Fruit fly (Drosophila melanogaster) whole organism, wandering third instar larva: ENCODE results near the gene Eig71Ea.

Source experiments
- Abd-B ChIP-seq: fragments of >200 bp; optimal IDR thresholded peaks from 2 replicates; lab custom pipeline; 2017; ENCODE audit warnings: missing biosample characterization, missing genetic modification characterization
- CG32264 ChIP-seq: fragments of 200-800 bp; sonication (Bioruptor generic); optimal IDR thresholded peaks from 2 replicates; lab custom pipeline; 2016; ENCODE audit warnings: missing biosample characterization, missing genetic modification characterization
- CG9705 ChIP-seq: fragments of 200-800 bp; sonication (Bioruptor generic); optimal IDR thresholded peaks from 2 replicates; lab custom pipeline; 2018; ENCODE audit warnings: missing biosample characterization, mild to moderate bottlenecking, missing genetic modification characterization
- CrebA ChIP-seq: fragments of 200-800 bp; sonication (Bioruptor generic); optimal IDR thresholded peaks from 2 replicates; lab custom pipeline; 2016; ENCODE audit warnings: missing biosample characterization, mild to moderate bottlenecking, missing genetic modification characterization, borderline replicate concordance
- Dfd ChIP-seq: fragments of >200 bp; optimal IDR thresholded peaks from 2 replicates; lab custom pipeline; 2017; ENCODE audit warnings: missing biosample characterization, missing genetic modification characterization
- Dif ChIP-seq: fragments of 200-275, 200-300 bp; sonication (Bioruptor generic); optimal IDR thresholded peaks from 2 replicates; lab custom pipeline; 2018; ENCODE audit warnings: missing biosample characterization, missing genetic modification characterization; ENCODE audit not compliant: partially characterized antibody
- GATAd ChIP-seq: sonication (Bioruptor generic); optimal IDR thresholded peaks from 2 replicates; lab custom pipeline; 2016; ENCODE audit warnings: missing biosample characterization, missing genetic modification characterization
- HLH106 ChIP-seq: fragments of 200-800 bp; optimal IDR thresholded peaks from 3 replicates; lab custom pipeline; 2019; ENCODE audit warnings: missing biosample characterization, mild to moderate bottlenecking, missing genetic modification characterization, moderate library complexity
- Hnf4 ChIP-seq: fragments of 200-800 bp; sonication (Bioruptor generic); optimal IDR thresholded peaks from 2 replicates; lab custom pipeline; 2016; ENCODE audit warnings: missing biosample characterization, mild to moderate bottlenecking, missing genetic modification characterization
- Hr78 ChIP-seq: fragments of >200 bp; optimal IDR thresholded peaks from 2 replicates; lab custom pipeline; 2017; ENCODE audit warnings: missing biosample characterization, missing genetic modification characterization
- Hr83 ChIP-seq: fragments of 200-300 bp; sonication (Bioruptor generic); optimal IDR thresholded peaks from 2 replicates; lab custom pipeline; 2016; ENCODE audit warnings: missing biosample characterization, mild to moderate bottlenecking, missing genetic modification characterization, moderate library complexity; ENCODE audit not compliant: poor library complexity, severe bottlenecking
- Jra ChIP-seq: sonication (Bioruptor generic); optimal IDR thresholded peaks from 2 replicates; lab custom pipeline; 2016; ENCODE audit warnings: missing biosample characterization, missing genetic modification characterization
- Mio ChIP-seq: sonication (Bioruptor generic); optimal IDR thresholded peaks from 2 replicates; lab custom pipeline; 2016; ENCODE audit warnings: missing biosample characterization, missing genetic modification characterization
- Myc ChIP-seq: fragments of >200 bp; optimal IDR thresholded peaks from 2 replicates; lab custom pipeline; 2017
- N ChIP-seq: fragments of >200 bp; optimal IDR thresholded peaks from 2 replicates; lab custom pipeline; 2018; ENCODE audit warnings: missing biosample characterization, missing external identifiers, missing genetic modification characterization
- OdsH ChIP-seq: fragments of 200-800 bp; sonication (Bioruptor generic); optimal IDR thresholded peaks from 2 replicates; lab custom pipeline; 2016; ENCODE audit warnings: missing biosample characterization, mild to moderate bottlenecking, missing genetic modification characterization
- Rel ChIP-seq, 2 experiments: fragments of 200-800 bp; sonication (Bioruptor generic) in 1 of 2; optimal IDR thresholded peaks; 2 replicates in 1 of 2; 3 replicates in 1 of 2; lab custom pipeline; 2016 to 2019; ENCODE audit warnings: mild to moderate bottlenecking in 2 of 2, missing biosample characterization in 2 of 2, missing genetic modification characterization in 2 of 2, moderate library complexity in 1 of 2
- Sp1 ChIP-seq: fragments of 200-800 bp; sonication (Bioruptor generic); optimal IDR thresholded peaks from 3 replicates; lab custom pipeline; 2019; ENCODE audit warnings: missing biosample characterization, mild to moderate bottlenecking, missing genetic modification characterization, moderate library complexity
- Vsx2 ChIP-seq: fragments of 200-300, 225-300 bp; sonication (Bioruptor generic); optimal IDR thresholded peaks from 2 replicates; lab custom pipeline; 2018; ENCODE audit warnings: missing biosample characterization, missing genetic modification characterization; ENCODE audit not compliant: partially characterized antibody
- br ChIP-seq: fragments of 200-800 bp; sonication (Bioruptor generic); optimal IDR thresholded peaks from 2 replicates; lab custom pipeline; 2016; ENCODE audit warnings: missing biosample characterization, missing genetic modification characterization
- brk ChIP-seq: fragments of 200-800 bp; sonication (Bioruptor generic); optimal IDR thresholded peaks from 2 replicates; lab custom pipeline; 2016; ENCODE audit warnings: missing biosample characterization, mild to moderate bottlenecking, missing genetic modification characterization
- dl ChIP-seq, 2 experiments: fragments of 175-275, 200-275 bp in 1 of 2; fragments of 200-275 bp in 1 of 2; sonication (Bioruptor generic); optimal IDR thresholded peaks; lab custom pipeline; 2018; ENCODE audit warnings: mild to moderate bottlenecking in 2 of 2, missing biosample characterization in 2 of 2, missing genetic modification characterization in 2 of 2, moderate library complexity in 2 of 2; ENCODE audit not compliant: partially characterized antibody in 2 of 2, insufficient read depth in 1 of 2
- dmrt93B ChIP-seq: fragments of 200-800 bp; sonication (Bioruptor generic); optimal IDR thresholded peaks from 2 replicates; lab custom pipeline; 2018; ENCODE audit warnings: missing biosample characterization, mild to moderate bottlenecking, missing genetic modification characterization
- dsf ChIP-seq: sonication (Bioruptor generic); optimal IDR thresholded peaks from 2 replicates; lab custom pipeline; 2016; ENCODE audit warnings: missing biosample characterization, missing genetic modification characterization, borderline replicate concordance
- ey ChIP-seq: fragments of 200-800 bp; sonication (Bioruptor generic); optimal IDR thresholded peaks from 2 replicates; lab custom pipeline; 2016; ENCODE audit warnings: missing biosample characterization, missing genetic modification characterization
- foxo ChIP-seq, 2 experiments: fragments of 200-800 bp; sonication (Bioruptor generic); optimal IDR thresholded peaks; 2 replicates in 1 of 2; 3 replicates in 1 of 2; lab custom pipeline; 2016 to 2017; ENCODE audit warnings: missing biosample characterization in 2 of 2, missing genetic modification characterization in 2 of 2
- fru ChIP-seq: fragments of 200-800 bp; sonication (Bioruptor generic); optimal IDR thresholded peaks from 3 replicates; lab custom pipeline; 2016; ENCODE audit warnings: missing biosample characterization, mild to moderate bottlenecking, missing genetic modification characterization
- h ChIP-seq: fragments of 200-800 bp; sonication (Bioruptor generic); optimal IDR thresholded peaks from 3 replicates; lab custom pipeline; 2016; ENCODE audit warnings: missing biosample characterization, mild to moderate bottlenecking, missing genetic modification characterization
- jim ChIP-seq: fragments of 175-275, 200-325 bp; sonication (Bioruptor generic); optimal IDR thresholded peaks from 2 replicates; lab custom pipeline; 2016; ENCODE audit warnings: missing biosample characterization, mild to moderate bottlenecking, missing genetic modification characterization
- lola ChIP-seq: fragments of >200 bp; optimal IDR thresholded peaks from 2 replicates; lab custom pipeline; 2017; ENCODE audit warnings: missing biosample characterization, missing genetic modification characterization
- pan ChIP-seq: fragments of >200 bp; optimal IDR thresholded peaks from 2 replicates; lab custom pipeline; 2017
- psq ChIP-seq: fragments of 200-800 bp; sonication (Bioruptor generic); optimal IDR thresholded peaks from 3 replicates; lab custom pipeline; 2017; ENCODE audit warnings: missing biosample characterization, mild to moderate bottlenecking, missing genetic modification characterization, moderate library complexity
- rgr ChIP-seq: fragments of 200-800 bp; sonication (Bioruptor generic); optimal IDR thresholded peaks from 3 replicates; lab custom pipeline; 2016; ENCODE audit warnings: missing biosample characterization, mild to moderate bottlenecking, missing genetic modification characterization
- sv ChIP-seq: fragments of 200-800 bp; sonication (Bioruptor generic); optimal IDR thresholded peaks from 3 replicates; lab custom pipeline; 2016; ENCODE audit warnings: missing biosample characterization, missing genetic modification characterization
- tai ChIP-seq: sonication (Bioruptor generic); optimal IDR thresholded peaks from 2 replicates; lab custom pipeline; 2016; ENCODE audit warnings: missing biosample characterization, missing genetic modification characterization
- usp ChIP-seq: fragments of >200 bp; optimal IDR thresholded peaks from 2 replicates; lab custom pipeline; 2017; ENCODE audit warnings: missing biosample characterization, missing genetic modification characterization
- woc ChIP-seq: sonication (Bioruptor generic); optimal IDR thresholded peaks from 2 replicates; lab custom pipeline; 2016; ENCODE audit warnings: missing biosample characterization, mild to moderate bottlenecking, missing genetic modification characterization

The Eig71Ea gene

dm6 chr3L:15646182-15646581 is 3.3 kb downstream of the Eig71Ea start:
- TF ChIP-seq N (GFP tag; lab: Kevin White, UChicago): no peak
- no peak for TF ChIP-seq woc (GFP tag; lab: Kevin White, UChicago)
- no peak for TF ChIP-seq CG9705 (GFP tag; lab: Kevin White, UChicago)
- TF ChIP-seq Rel (GFP tag; optimal IDR thresholded peaks at IDR 0.05; lab: Kevin White, UChicago): no peak
- no peak for TF ChIP-seq Rel (tag; optimal IDR thresholded peaks at IDR 0.05; lab: Kevin White, UChicago)
- no peak for TF ChIP-seq Vsx2
- no peak for TF ChIP-seq Hnf4
- TF ChIP-seq Sp1 (GFP tag; lab: Kevin White, UChicago): no peak
- no peak for TF ChIP-seq brk (GFP tag; lab: Kevin White, UChicago)
- no peak for TF ChIP-seq fru

DNA sequence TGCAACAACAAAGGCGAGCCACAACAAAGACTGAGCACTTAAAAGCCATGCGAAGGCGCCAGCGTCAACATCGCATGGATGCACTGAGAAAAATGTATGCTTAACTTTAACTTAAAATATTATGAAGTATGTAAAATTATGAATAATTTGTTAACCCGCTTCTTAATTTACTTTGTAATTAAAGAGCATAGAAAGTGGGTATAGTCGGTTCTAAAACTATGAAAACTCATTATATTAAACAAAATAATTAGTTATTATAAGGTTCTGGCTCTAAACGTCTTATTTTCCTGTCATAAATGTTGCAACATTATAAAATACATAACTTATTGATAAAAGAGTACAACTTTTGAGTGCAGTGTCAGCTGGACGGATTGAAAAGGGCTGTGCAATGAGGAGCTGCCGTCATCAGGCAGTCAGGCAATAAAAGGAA is 7.9 kb downstream of the Eig71Ea start:
- TF ChIP-seq sv (no peak), lola (no peak), OdsH (GFP tag; lab: Kevin White, UChicago) (no peak), Vsx2 (no peak), Hr78 (GFP tag; lab: Kevin White, UChicago) (no peak), CG9705 (GFP tag; lab: Kevin White, UChicago) (no peak), dmrt93B (GFP tag; lab: Kevin White, UChicago) (no peak), fru (peak; percentile 8), Myc (no peak), CG32264 (GFP tag; lab: Kevin White, UChicago) (no peak), brk (GFP tag; lab: Kevin White, UChicago) (no peak), br (GFP tag; lab: Kevin White, UChicago) (peak; percentile 20), Jra (no peak), N (GFP tag; lab: Kevin White, UChicago) (no peak), Hnf4 (no peak), tai (GFP tag; lab: Kevin White, UChicago) (no peak), psq (no peak), dsf (no peak), jim (no peak), Hr83 (no peak), usp (GFP tag; lab: Kevin White, UChicago) (no peak), CrebA (no peak), Mio (GFP tag; lab: Kevin White, UChicago) (no peak), ey (GFP tag; lab: Kevin White, UChicago) (peak; percentile 11), pan (no peak), Sp1 (GFP tag; lab: Kevin White, UChicago) (peak; percentile 4), dl (GFP tag; optimal IDR thresholded peaks at IDR 0.05; lab: Kevin White, UChicago; ENCODE audit: insufficient read depth in 1 of 2, partially characterized antibody in 2 of 2) (no peak), woc (GFP tag; lab: Kevin White, UChicago) (no peak), Dfd (no peak), Abd-B (GFP tag; lab: Kevin White, UChicago) (no peak), foxo (GFP tag; optimal IDR thresholded peaks at IDR 0.05; lab: Kevin White, UChicago) (peak in 1 of 2 experiments; percentile 25), Rel (GFP tag; optimal IDR thresholded peaks at IDR 0.05; lab: Kevin White, UChicago) (no peak), Rel (tag; optimal IDR thresholded peaks at IDR 0.05; lab: Kevin White, UChicago) (no peak), Dif (GFP tag; lab: Kevin White, UChicago) (no peak), HLH106 (peak; percentile 23), rgr (no peak), h (no peak)

DNA sequence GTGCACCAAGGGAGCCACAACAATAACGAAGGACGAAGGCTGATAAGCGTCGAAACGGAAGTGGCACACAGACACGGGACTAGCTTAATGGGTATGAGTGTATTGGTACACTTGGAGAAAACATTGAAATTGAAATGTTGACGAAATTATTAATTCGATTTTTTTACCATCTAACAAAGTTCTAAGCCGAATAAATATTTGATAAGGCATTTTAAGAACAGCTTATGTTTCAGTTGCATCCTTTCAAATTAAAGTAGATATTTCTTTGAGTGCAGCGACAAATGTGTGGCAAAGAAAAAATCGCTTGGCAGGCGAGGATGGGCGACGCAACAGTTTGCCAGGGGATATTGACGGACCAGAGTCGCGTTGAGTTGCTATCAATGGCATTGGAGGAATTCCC is 9.5 kb downstream of the Eig71Ea start:
- TF ChIP-seq CG32264 (GFP tag; lab: Kevin White, UChicago) (no peak), woc (GFP tag; lab: Kevin White, UChicago) (no peak), Abd-B (GFP tag; lab: Kevin White, UChicago) (no peak), lola (no peak), Sp1 (GFP tag; lab: Kevin White, UChicago) (no peak), pan (no peak), dsf (no peak), Rel (GFP tag; optimal IDR thresholded peaks at IDR 0.05; lab: Kevin White, UChicago) (no peak), Rel (tag; optimal IDR thresholded peaks at IDR 0.05; lab: Kevin White, UChicago) (no peak), sv (no peak), Hr78 (GFP tag; lab: Kevin White, UChicago) (no peak), Hr83 (no peak), Hnf4 (no peak), h (no peak), jim (no peak), CG9705 (GFP tag; lab: Kevin White, UChicago) (no peak), Jra (no peak), Dfd (no peak), GATAd (GFP tag; lab: Kevin White, UChicago) (no peak)
